Fruit fly (Drosophila melanogaster): ENCODE data around the gene Naglu.

The Naglu gene

dm6 chr2L:8416350-8417046 lies 4.8 kb upstream of the Naglu start (continued):
- TF ChIP-seq aop (GFP tag; IDR thresholded peaks at IDR 0.05) (no peak), Med (GFP tag) (peak; percentile 80), CG3065 (GFP tag; optimal IDR thresholded peaks at IDR 0.05) (no peak), CG10209 (GFP tag; optimal IDR thresholded peaks at IDR 0.05) (peak; percentile 51), CG16813 (GFP tag; IDR thresholded peaks at IDR 0.05; ENCODE audit: partially characterized antibody) (no peak), Kr (GFP tag; optimal IDR thresholded peaks at IDR 0.05) (no peak), Hmr (GFP tag; optimal IDR thresholded peaks at IDR 0.05) (peak; percentile 24), Hsf (GFP tag; optimal IDR thresholded peaks at IDR 0.05) (peak; percentile 1), CG4424 (GFP tag; optimal IDR thresholded peaks at IDR 0.05) (no peak), CG8765 (GFP tag; IDR thresholded peaks at IDR 0.05) (no peak), CG11398 (GFP tag; optimal IDR thresholded peaks at IDR 0.05) (no peak), CG4730 (GFP tag; IDR thresholded peaks at IDR 0.05) (no peak), Side (GFP tag; optimal IDR thresholded peaks at IDR 0.05) (no peak), fd102C (GFP tag; optimal IDR thresholded peaks at IDR 0.05) (no peak), inv (GFP tag; IDR thresholded peaks at IDR 0.05; ENCODE audit: partially characterized antibody) (no peak), maf-S (GFP tag; optimal IDR thresholded peaks at IDR 0.05) (no peak), NC2α (GFP tag; optimal IDR thresholded peaks at IDR 0.05) (no peak), CG34376 (GFP tag; optimal IDR thresholded peaks at IDR 0.05) (no peak), CG14710 (tag; optimal IDR thresholded peaks at IDR 0.05) (no peak), ato (GFP tag; IDR thresholded peaks at IDR 0.05; ENCODE audit: partially characterized antibody) (no peak; the same call in 1 of the 2 replicates), CG7556 (GFP tag; optimal IDR thresholded peaks at IDR 0.05) (no peak), HHEX (GFP tag; optimal IDR thresholded peaks at IDR 0.05) (no peak), MTF-1 (GFP tag; optimal IDR thresholded peaks at IDR 0.05; ENCODE audit: borderline replicate concordance) (no peak), zfh2 (GFP tag; optimal IDR thresholded peaks at IDR 0.05) (peak; percentile 2), Poxn (GFP tag; IDR thresholded peaks at IDR 0.05) (no peak), CG7928 (GFP tag; optimal IDR thresholded peaks at IDR 0.05) (no peak), phol (tag; optimal IDR thresholded peaks at IDR 0.05) (no peak), CG16779 (GFP tag; IDR thresholded peaks at IDR 0.05) (no peak), Hand (GFP tag; optimal IDR thresholded peaks at IDR 0.05) (no peak), D19A (tag; optimal IDR thresholded peaks at IDR 0.05) (no peak), CG12391 (tag; optimal IDR thresholded peaks at IDR 0.05) (no peak), CG2875 (GFP tag; optimal IDR thresholded peaks at IDR 0.05) (no peak), shn (GFP tag; optimal IDR thresholded peaks at IDR 0.05) (no peak), yki (optimal IDR thresholded peaks at IDR 0.05) (peak; percentile 1), CG12744 (GFP tag; optimal IDR thresholded peaks at IDR 0.05) (no peak), slou (GFP tag; optimal IDR thresholded peaks at IDR 0.05) (no peak), CG12071 (GFP tag; optimal IDR thresholded peaks at IDR 0.05) (no peak), CrebB (tag; optimal IDR thresholded peaks at IDR 0.05) (peak; percentile 35), TFAM (GFP tag; optimal IDR thresholded peaks at IDR 0.05) (no peak), Lpt (GFP tag; optimal IDR thresholded peaks at IDR 0.05) (no peak), CHES-1-like (GFP tag; optimal IDR thresholded peaks at IDR 0.05) (no peak), mam (GFP tag; optimal IDR thresholded peaks at IDR 0.05) (no peak), ash1 (GFP tag; optimal IDR thresholded peaks at IDR 0.05) (no peak), Doc3 (GFP tag; IDR thresholded peaks at IDR 0.05; ENCODE audit: partially characterized antibody) (no peak), CG13296 (GFP tag; optimal IDR thresholded peaks at IDR 0.05) (no peak), CG31365 (tag; optimal IDR thresholded peaks at IDR 0.05) (no peak), CG10267 (tag; optimal IDR thresholded peaks at IDR 0.05) (no peak), CG17612 (GFP tag; IDR thresholded peaks at IDR 0.05) (no peak), CG11247 (GFP tag; IDR thresholded peaks at IDR 0.05) (no peak), otp (GFP tag; IDR thresholded peaks at IDR 0.05) (peak; percentile 36; the same call in 1 of the 3 replicates)

All from whole organism, embryonic.